Fruit fly (Drosophila melanogaster): Measurements from ENCODE around the gene Vml.

Gene Vml

dm6 chrX:2262511-2262910 is 13.1 kb upstream of the Vml start, which contains the start of the genes temp and CG3071 (continued):
- no peak for TF ChIP-seq bowl (GFP tag; IDR thresholded peaks at IDR 0.05)
- TF ChIP-seq lab (GFP tag; optimal IDR thresholded peaks at IDR 0.05), result peak; percentile 73
- TF ChIP-seq Xbp1 (GFP tag; optimal IDR thresholded peaks at IDR 0.05), result peak; percentile 74
- TF ChIP-seq Hmx (GFP tag; optimal IDR thresholded peaks at IDR 0.05), result no peak
- TF ChIP-seq Vsx1 (GFP tag; optimal IDR thresholded peaks at IDR 0.05), result peak; percentile 2
- TF ChIP-seq CG4730 (GFP tag; IDR thresholded peaks at IDR 0.05), result no peak
- no peak for TF ChIP-seq org-1 (GFP tag; optimal IDR thresholded peaks at IDR 0.05)
- peak; percentile 62 for TF ChIP-seq CG4424 (GFP tag; optimal IDR thresholded peaks at IDR 0.05)
- no peak for TF ChIP-seq CG42726 (GFP tag; IDR thresholded peaks at IDR 0.05; ENCODE audit: partially characterized antibody)
- no peak for TF ChIP-seq wor (GFP tag; IDR thresholded peaks at IDR 0.05)
- TF ChIP-seq BEAF-32 (GFP tag; optimal IDR thresholded peaks at IDR 0.05), result peak; percentile 58
- TF ChIP-seq CG6254 (GFP tag; optimal IDR thresholded peaks at IDR 0.05), result no peak
- no peak for TF ChIP-seq Trl (optimal IDR thresholded peaks at IDR 0.05)
- TF ChIP-seq Trl (GFP tag; optimal IDR thresholded peaks at IDR 0.05), result peak; percentile 53
- peak; percentile 65 for TF ChIP-seq Atf-2 (GFP tag; optimal IDR thresholded peaks at IDR 0.05)
- peak; percentile 50 for TF ChIP-seq CG12942 (GFP tag; optimal IDR thresholded peaks at IDR 0.05)
- peak; percentile 54 for TF ChIP-seq NfI (GFP tag; optimal IDR thresholded peaks at IDR 0.05)
- peak; percentile 67 for TF ChIP-seq CG9437 (GFP tag; optimal IDR thresholded peaks at IDR 0.05)
- TF ChIP-seq Ets97D (GFP tag; optimal IDR thresholded peaks at IDR 0.05), result peak; percentile 66
- peak; percentile 69 for TF ChIP-seq CG7839 (tag; optimal IDR thresholded peaks at IDR 0.05)
- no peak for TF ChIP-seq Asciz (GFP tag; optimal IDR thresholded peaks at IDR 0.05)
- TF ChIP-seq rib (GFP tag; IDR thresholded peaks at IDR 0.05), result 0 out of 2 replicates have a peak, but pooled peaks have one; percentile 39
- no peak for TF ChIP-seq HLHmδ (GFP tag; optimal IDR thresholded peaks at IDR 0.05)
- TF ChIP-seq CG9797 (GFP tag; optimal IDR thresholded peaks at IDR 0.05), result peak; percentile 76
- no peak for TF ChIP-seq peb (GFP tag; IDR thresholded peaks at IDR 0.05)
- TF ChIP-seq Optix (GFP tag; IDR thresholded peaks at IDR 0.05), result no peak
- TF ChIP-seq B-H1 (GFP tag; IDR thresholded peaks at IDR 0.05), result no peak
- TF ChIP-seq toy (GFP tag; IDR thresholded peaks at IDR 0.05), result no peak
- peak; percentile 2 for TF ChIP-seq Bdp1 (GFP tag; optimal IDR thresholded peaks at IDR 0.05)
- peak; percentile 47 for TF ChIP-seq E2f2 (GFP tag; IDR thresholded peaks at IDR 0.05)
- no peak for TF ChIP-seq NC2α (GFP tag; optimal IDR thresholded peaks at IDR 0.05)
- no peak for TF ChIP-seq salm (tag; optimal IDR thresholded peaks at IDR 0.05)
- TF ChIP-seq CG8924 (tag; optimal IDR thresholded peaks at IDR 0.05), result peak; percentile 61
- no peak for TF ChIP-seq br (optimal IDR thresholded peaks at IDR 0.05)
- peak; percentile 10 for TF ChIP-seq Hey (tag; optimal IDR thresholded peaks at IDR 0.05)
- TF ChIP-seq NFAT (GFP tag; IDR thresholded peaks at IDR 0.05), result no peak
- TF ChIP-seq ro (GFP tag; IDR thresholded peaks at IDR 0.05), result no peak
- peak; percentile 45 for TF ChIP-seq Dip3 (GFP tag; optimal IDR thresholded peaks at IDR 0.05)
- no peak for TF ChIP-seq mld (GFP tag; IDR thresholded peaks at IDR 0.05; ENCODE audit: partially characterized antibody)
- TF ChIP-seq CG5180 (GFP tag; optimal IDR thresholded peaks at IDR 0.05), result peak; percentile 6
- no peak for TF ChIP-seq hbn (GFP tag; IDR thresholded peaks at IDR 0.05; ENCODE audit: partially characterized antibody)
- TF ChIP-seq sisA (GFP tag; IDR thresholded peaks at IDR 0.05), result no peak; the same call in 1 of the 2 replicates
- no peak for TF ChIP-seq amos (GFP tag; IDR thresholded peaks at IDR 0.05; ENCODE audit: partially characterized antibody)
- peak; percentile 5 for TF ChIP-seq Spps (tag; optimal IDR thresholded peaks at IDR 0.05)
- peak; percentile 72 for TF ChIP-seq cwo (GFP tag; optimal IDR thresholded peaks at IDR 0.05)
- peak; percentile 74 for TF ChIP-seq CG9727 (GFP tag; optimal IDR thresholded peaks at IDR 0.05)
- TF ChIP-seq Xrp1 (GFP tag; IDR thresholded peaks at IDR 0.05), result peak; percentile 52; the same call in 1 of the 2 replicates
- no peak for TF ChIP-seq ash1 (GFP tag; optimal IDR thresholded peaks at IDR 0.05)
- TF ChIP-seq Nf-YB (GFP tag; optimal IDR thresholded peaks at IDR 0.05), result peak; percentile 34
- TF ChIP-seq Gsc (GFP tag; IDR thresholded peaks at IDR 0.05), result no peak
- TF ChIP-seq hkb (optimal IDR thresholded peaks at IDR 0.05), result peak; percentile 81
- no peak for TF ChIP-seq hkb (GFP tag; IDR thresholded peaks at IDR 0.05)

Data from whole organism, embryonic.